Worm (Caenorhabditis elegans) whole organism, early embryonic: Measurements from ENCODE around the gene R06F6.14.

Source experiments
- aly-1 ChIP-seq: sonication (generic microtip); optimal IDR thresholded peaks from 2 replicates; lab custom pipeline; 2016; ENCODE audit warnings: missing genetic modification characterization, missing compliant biosample characterization
- ama-1 ChIP-seq: fragments of 150-350 bp; optimal IDR thresholded peaks from 2 replicates; lab custom pipeline; 2014
- ceh-13 ChIP-seq: fragments of 200-800 bp; sonication (Bioruptor generic); optimal IDR thresholded peaks from 2 replicates; lab custom pipeline; 2018; ENCODE audit warnings: mild to moderate bottlenecking, missing genetic modification characterization, missing compliant biosample characterization
- flt-1 ChIP-seq: fragments of 200-800 bp; sonication (Bioruptor generic); IDR thresholded peaks from 2 replicates; pipeline ENCODE4 v1.3.6; 2022; ENCODE audit warnings: missing genetic modification characterization, missing compliant biosample characterization
- hmg-4 ChIP-seq: fragments of 200-800 bp; sonication (Bioruptor generic); optimal IDR thresholded peaks from 2 replicates; lab custom pipeline; 2018; ENCODE audit warnings: mild to moderate bottlenecking, missing genetic modification characterization, missing compliant biosample characterization
- hnd-1 ChIP-seq: sonication (generic microtip); optimal IDR thresholded peaks from 2 replicates; lab custom pipeline; 2016; ENCODE audit warnings: missing genetic modification characterization, missing compliant biosample characterization
- scrt-1 ChIP-seq: fragments of 200-800 bp; sonication (Bioruptor generic); IDR thresholded peaks from 2 replicates; pipeline ENCODE4 v1.3.6; 2022; ENCODE audit warnings: missing genetic modification characterization, missing compliant biosample characterization

DNA sequence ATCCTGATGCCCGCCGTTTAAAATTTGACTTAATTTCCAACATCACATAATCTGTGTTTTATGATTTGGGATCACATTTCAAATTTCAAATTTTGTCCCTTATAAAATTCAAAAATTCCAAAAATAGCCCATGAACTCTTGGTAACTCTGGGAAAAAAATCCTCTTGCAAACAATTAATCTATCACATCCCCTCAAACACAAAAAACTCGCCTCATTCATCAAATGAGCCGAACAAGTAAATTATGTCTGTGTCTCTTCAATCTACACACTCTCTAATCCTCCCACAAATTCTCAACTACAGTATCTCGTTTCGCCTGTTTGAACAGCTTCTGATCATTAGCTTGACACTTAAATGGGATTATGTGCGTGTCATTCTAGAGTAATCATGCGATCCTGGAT, 1.6 kb downstream of the R06F6.14 start, which contains the start of gene msrp-7:
- TF ChIP-seq ama-1 (lab: Kevin White, UChicago), result no peak
- no peak for TF ChIP-seq ceh-13 (GFP tag; lab: Kevin White, UChicago)
- TF ChIP-seq scrt-1 (GFP tag; lab: Robert Waterston, UW), result no peak
- TF ChIP-seq hmg-4, result no peak
- TF ChIP-seq hnd-1 (tag; lab: Kevin White, UChicago), result no peak
- TF ChIP-seq aly-1 (tag; lab: Kevin White, UChicago), result no peak
- no peak for TF ChIP-seq flt-1 (GFP tag; lab: Robert Waterston, UW)
